Worm (Caenorhabditis elegans) whole organism, L4 larva: ENCODE results near the gene clc-10.

Experiments used
- Y5F2A.4 ChIP-seq: fragments of 200-800 bp; sonication (Bioruptor generic); optimal IDR thresholded peaks from 2 replicates; lab custom pipeline; 2018; ENCODE audit warnings: mild to moderate bottlenecking, missing genetic modification characterization, missing compliant biosample characterization
- ZK337.2 ChIP-seq: fragments of 200-800 bp; sonication (Bioruptor generic); IDR thresholded peaks from 2 replicates; pipeline ENCODE4 v1.3.6; 2022; ENCODE audit warnings: missing genetic modification reagents, missing genetic modification characterization, missing compliant biosample characterization
- ZK546.5 ChIP-seq, 2 experiments: sonication (generic microtip); optimal IDR thresholded peaks; 2 replicates each; lab custom pipeline; 2017; ENCODE audit warnings: missing biosample characterization in 2 of 2, missing genetic modification characterization in 2 of 2
- ceh-82 ChIP-seq: sonication (generic microtip); optimal IDR thresholded peaks from 2 replicates; lab custom pipeline; 2017; ENCODE audit warnings: missing biosample characterization, missing genetic modification characterization
- egl-27 ChIP-seq: sonication (generic microtip); optimal IDR thresholded peaks from 3 replicates; lab custom pipeline; 2017; ENCODE audit warnings: missing biosample characterization, missing genetic modification reagents, missing genetic modification characterization
- nhr-237 ChIP-seq: sonication (generic microtip); optimal IDR thresholded peaks from 2 replicates; lab custom pipeline; 2017; ENCODE audit warnings: missing biosample characterization, missing genetic modification characterization
- nhr-77 ChIP-seq: fragments of 150-350 bp; optimal IDR thresholded peaks from 2 replicates; lab custom pipeline; 2014; ENCODE audit warnings: missing biosample characterization, missing genetic modification characterization
- skn-1 ChIP-seq: fragments of 150-350 bp; optimal IDR thresholded peaks from 2 replicates; lab custom pipeline; 2014; ENCODE audit warnings: missing biosample characterization, missing genetic modification characterization

DNA sequence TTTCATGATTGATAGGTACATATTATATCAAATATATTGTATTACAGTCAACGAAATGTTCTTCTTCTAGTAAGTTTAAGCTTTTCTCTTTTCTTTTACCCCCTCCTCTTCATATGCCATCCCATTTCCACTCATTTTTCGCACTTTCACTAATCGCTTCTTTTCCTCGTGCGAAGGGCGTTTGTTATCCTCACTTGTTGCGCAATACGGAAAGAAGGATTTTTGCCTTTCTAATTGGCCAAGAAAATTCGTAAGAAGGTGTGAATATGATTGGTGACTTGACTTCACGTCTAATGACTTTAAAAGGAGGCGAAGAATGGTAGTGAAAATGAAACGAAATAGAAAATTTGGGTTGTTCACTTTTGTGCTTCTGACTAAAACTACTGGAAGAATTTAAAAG is 38.8 kb downstream of the clc-10 start:
- TF ChIP-seq nhr-237 (tag; lab: Kevin White, UChicago): no peak
- no peak for TF ChIP-seq ZK337.2
- TF ChIP-seq nhr-77 (tag; lab: Kevin White, UChicago): no peak
- TF ChIP-seq ceh-82: no peak
- TF ChIP-seq Y5F2A.4 (GFP tag; lab: Kevin White, UChicago): no peak
- no peak for TF ChIP-seq egl-27 (tag; lab: Kevin White, UChicago)
- no peak for TF ChIP-seq skn-1
- TF ChIP-seq ZK546.5 (tag; optimal IDR thresholded peaks at IDR 0.05; lab: Kevin White, UChicago): no peak
